Worm (Caenorhabditis elegans) whole organism, mixed stage, embryonic: ENCODE data around the gene T08B1.1.

Experiments used
- blmp-1 ChIP-seq: fragments of 150-350 bp; optimal IDR thresholded peaks from 2 replicates; lab custom pipeline; 2014; ENCODE audit warnings: missing biosample characterization, missing genetic modification characterization
- ceh-83 ChIP-seq: fragments of 200-800 bp; sonication (Bioruptor generic); optimal IDR thresholded peaks from 2 replicates; lab custom pipeline; 2018; ENCODE audit warnings: mild to moderate bottlenecking, missing genetic modification characterization, missing compliant biosample characterization
- ces-1 ChIP-seq: fragments of 150-350 bp; optimal IDR thresholded peaks from 2 replicates; lab custom pipeline; 2014; ENCODE audit warnings: missing biosample characterization, missing genetic modification reagents, missing genetic modification characterization
- elt-3 ChIP-seq: fragments of 150-350 bp; optimal IDR thresholded peaks from 2 replicates; lab custom pipeline; 2014; ENCODE audit warnings: missing biosample characterization, missing genetic modification characterization
- ham-2 ChIP-seq: fragments of 200-800 bp; sonication (Bioruptor generic); optimal IDR thresholded peaks from 2 replicates; lab custom pipeline; 2018; ENCODE audit warnings: mild to moderate bottlenecking, missing genetic modification characterization, missing compliant biosample characterization
- nhr-237 ChIP-seq: fragments of 150-350 bp; optimal IDR thresholded peaks from 2 replicates; lab custom pipeline; 2014; ENCODE audit warnings: missing biosample characterization, missing genetic modification characterization
- nhr-28 ChIP-seq: fragments of 150-350 bp; optimal IDR thresholded peaks from 2 replicates; lab custom pipeline; 2014; ENCODE audit warnings: missing biosample characterization, missing genetic modification characterization
- nhr-76 ChIP-seq: sonication (generic microtip); optimal IDR thresholded peaks from 2 replicates; lab custom pipeline; 2017; ENCODE audit warnings: missing biosample characterization, missing genetic modification characterization
- pha-4 ChIP-seq: fragments of 150-350 bp; optimal IDR thresholded peaks from 2 replicates; lab custom pipeline; 2018; ENCODE audit warnings: missing biosample characterization, missing genetic modification reagents, missing genetic modification characterization
- snpc-4 ChIP-seq: fragments of 150-350 bp; optimal IDR thresholded peaks from 2 replicates; lab custom pipeline; 2014; ENCODE audit warnings: missing biosample characterization, missing genetic modification characterization
- unc-62 ChIP-seq: fragments of 150-350 bp; optimal IDR thresholded peaks from 2 replicates; lab custom pipeline; 2014; ENCODE audit warnings: missing biosample characterization, missing genetic modification reagents, missing genetic modification characterization

ce11 chrV:1991381-1991780 is 4.5 kb upstream of the T08B1.1 start:
- no peak for TF ChIP-seq nhr-237 (tag; lab: Kevin White, UChicago)
- TF ChIP-seq elt-3 (tag; lab: Kevin White, UChicago) = no peak
- no peak for TF ChIP-seq unc-62 (GFP tag; lab: Kevin White, UChicago)
- TF ChIP-seq ceh-83 = no peak
- no peak for TF ChIP-seq ces-1 (GFP tag; lab: Kevin White, UChicago)
- TF ChIP-seq ham-2 = no peak
- TF ChIP-seq blmp-1 (tag; lab: Kevin White, UChicago) = no peak
- no peak for TF ChIP-seq nhr-76 (tag; lab: Kevin White, UChicago)
- TF ChIP-seq nhr-28 (tag; lab: Kevin White, UChicago) = no peak
- no peak for TF ChIP-seq pha-4
- TF ChIP-seq snpc-4 (tag; lab: Kevin White, UChicago) = no peak
